Fruit fly (Drosophila melanogaster) whole organism, wandering third instar larva: ENCODE results near the gene CG2991.
A peak's percentile ranks its signal among the peaks of the same experiment; 100 is the strongest.

Experiments used
- Abd-B ChIP-seq: fragments of >200 bp; optimal IDR thresholded peaks from 2 replicates; lab custom pipeline; 2017; ENCODE audit warnings: missing biosample characterization, missing genetic modification characterization
- CG32264 ChIP-seq: fragments of 200-800 bp; sonication (Bioruptor generic); optimal IDR thresholded peaks from 2 replicates; lab custom pipeline; 2016; ENCODE audit warnings: missing biosample characterization, missing genetic modification characterization
- CG9705 ChIP-seq: fragments of 200-800 bp; sonication (Bioruptor generic); optimal IDR thresholded peaks from 2 replicates; lab custom pipeline; 2018; ENCODE audit warnings: missing biosample characterization, mild to moderate bottlenecking, missing genetic modification characterization
- CrebA ChIP-seq: fragments of 200-800 bp; sonication (Bioruptor generic); optimal IDR thresholded peaks from 2 replicates; lab custom pipeline; 2016; ENCODE audit warnings: missing biosample characterization, mild to moderate bottlenecking, missing genetic modification characterization, borderline replicate concordance
- Dfd ChIP-seq: fragments of >200 bp; optimal IDR thresholded peaks from 2 replicates; lab custom pipeline; 2017; ENCODE audit warnings: missing biosample characterization, missing genetic modification characterization
- Dif ChIP-seq: fragments of 200-275, 200-300 bp; sonication (Bioruptor generic); optimal IDR thresholded peaks from 2 replicates; lab custom pipeline; 2018; ENCODE audit warnings: missing biosample characterization, missing genetic modification characterization; ENCODE audit not compliant: partially characterized antibody
- GATAd ChIP-seq: sonication (Bioruptor generic); optimal IDR thresholded peaks from 2 replicates; lab custom pipeline; 2016; ENCODE audit warnings: missing biosample characterization, missing genetic modification characterization
- HLH106 ChIP-seq: fragments of 200-800 bp; optimal IDR thresholded peaks from 3 replicates; lab custom pipeline; 2019; ENCODE audit warnings: missing biosample characterization, mild to moderate bottlenecking, missing genetic modification characterization, moderate library complexity
- Hnf4 ChIP-seq: fragments of 200-800 bp; sonication (Bioruptor generic); optimal IDR thresholded peaks from 2 replicates; lab custom pipeline; 2016; ENCODE audit warnings: missing biosample characterization, mild to moderate bottlenecking, missing genetic modification characterization
- Hr78 ChIP-seq: fragments of >200 bp; optimal IDR thresholded peaks from 2 replicates; lab custom pipeline; 2017; ENCODE audit warnings: missing biosample characterization, missing genetic modification characterization
- Hr83 ChIP-seq: fragments of 200-300 bp; sonication (Bioruptor generic); optimal IDR thresholded peaks from 2 replicates; lab custom pipeline; 2016; ENCODE audit warnings: missing biosample characterization, mild to moderate bottlenecking, missing genetic modification characterization, moderate library complexity; ENCODE audit not compliant: poor library complexity, severe bottlenecking
- Jra ChIP-seq: sonication (Bioruptor generic); optimal IDR thresholded peaks from 2 replicates; lab custom pipeline; 2016; ENCODE audit warnings: missing biosample characterization, missing genetic modification characterization
- Mio ChIP-seq: sonication (Bioruptor generic); optimal IDR thresholded peaks from 2 replicates; lab custom pipeline; 2016; ENCODE audit warnings: missing biosample characterization, missing genetic modification characterization
- Myc ChIP-seq: fragments of >200 bp; optimal IDR thresholded peaks from 2 replicates; lab custom pipeline; 2017
- N ChIP-seq: fragments of >200 bp; optimal IDR thresholded peaks from 2 replicates; lab custom pipeline; 2018; ENCODE audit warnings: missing biosample characterization, missing external identifiers, missing genetic modification characterization
- OdsH ChIP-seq: fragments of 200-800 bp; sonication (Bioruptor generic); optimal IDR thresholded peaks from 2 replicates; lab custom pipeline; 2016; ENCODE audit warnings: missing biosample characterization, mild to moderate bottlenecking, missing genetic modification characterization
- Rel ChIP-seq, 2 experiments: fragments of 200-800 bp; sonication (Bioruptor generic) in 1 of 2; optimal IDR thresholded peaks; 2 replicates in 1 of 2; 3 replicates in 1 of 2; lab custom pipeline; 2016 to 2019; ENCODE audit warnings: mild to moderate bottlenecking in 2 of 2, missing biosample characterization in 2 of 2, missing genetic modification characterization in 2 of 2, moderate library complexity in 1 of 2
- Sp1 ChIP-seq: fragments of 200-800 bp; sonication (Bioruptor generic); optimal IDR thresholded peaks from 3 replicates; lab custom pipeline; 2019; ENCODE audit warnings: missing biosample characterization, mild to moderate bottlenecking, missing genetic modification characterization, moderate library complexity
- Vsx2 ChIP-seq: fragments of 200-300, 225-300 bp; sonication (Bioruptor generic); optimal IDR thresholded peaks from 2 replicates; lab custom pipeline; 2018; ENCODE audit warnings: missing biosample characterization, missing genetic modification characterization; ENCODE audit not compliant: partially characterized antibody
- br ChIP-seq: fragments of 200-800 bp; sonication (Bioruptor generic); optimal IDR thresholded peaks from 2 replicates; lab custom pipeline; 2016; ENCODE audit warnings: missing biosample characterization, missing genetic modification characterization
- brk ChIP-seq: fragments of 200-800 bp; sonication (Bioruptor generic); optimal IDR thresholded peaks from 2 replicates; lab custom pipeline; 2016; ENCODE audit warnings: missing biosample characterization, mild to moderate bottlenecking, missing genetic modification characterization
- dl ChIP-seq, 2 experiments: fragments of 175-275, 200-275 bp in 1 of 2; fragments of 200-275 bp in 1 of 2; sonication (Bioruptor generic); optimal IDR thresholded peaks; lab custom pipeline; 2018; ENCODE audit warnings: mild to moderate bottlenecking in 2 of 2, missing biosample characterization in 2 of 2, missing genetic modification characterization in 2 of 2, moderate library complexity in 2 of 2; ENCODE audit not compliant: partially characterized antibody in 2 of 2, insufficient read depth in 1 of 2
- dmrt93B ChIP-seq: fragments of 200-800 bp; sonication (Bioruptor generic); optimal IDR thresholded peaks from 2 replicates; lab custom pipeline; 2018; ENCODE audit warnings: missing biosample characterization, mild to moderate bottlenecking, missing genetic modification characterization
- dsf ChIP-seq: sonication (Bioruptor generic); optimal IDR thresholded peaks from 2 replicates; lab custom pipeline; 2016; ENCODE audit warnings: missing biosample characterization, missing genetic modification characterization, borderline replicate concordance
- ey ChIP-seq: fragments of 200-800 bp; sonication (Bioruptor generic); optimal IDR thresholded peaks from 2 replicates; lab custom pipeline; 2016; ENCODE audit warnings: missing biosample characterization, missing genetic modification characterization
- foxo ChIP-seq, 2 experiments: fragments of 200-800 bp; sonication (Bioruptor generic); optimal IDR thresholded peaks; 2 replicates in 1 of 2; 3 replicates in 1 of 2; lab custom pipeline; 2016 to 2017; ENCODE audit warnings: missing biosample characterization in 2 of 2, missing genetic modification characterization in 2 of 2
- fru ChIP-seq: fragments of 200-800 bp; sonication (Bioruptor generic); optimal IDR thresholded peaks from 3 replicates; lab custom pipeline; 2016; ENCODE audit warnings: missing biosample characterization, mild to moderate bottlenecking, missing genetic modification characterization
- h ChIP-seq: fragments of 200-800 bp; sonication (Bioruptor generic); optimal IDR thresholded peaks from 3 replicates; lab custom pipeline; 2016; ENCODE audit warnings: missing biosample characterization, mild to moderate bottlenecking, missing genetic modification characterization
- jim ChIP-seq: fragments of 175-275, 200-325 bp; sonication (Bioruptor generic); optimal IDR thresholded peaks from 2 replicates; lab custom pipeline; 2016; ENCODE audit warnings: missing biosample characterization, mild to moderate bottlenecking, missing genetic modification characterization
- lola ChIP-seq: fragments of >200 bp; optimal IDR thresholded peaks from 2 replicates; lab custom pipeline; 2017; ENCODE audit warnings: missing biosample characterization, missing genetic modification characterization
- pan ChIP-seq: fragments of >200 bp; optimal IDR thresholded peaks from 2 replicates; lab custom pipeline; 2017
- psq ChIP-seq: fragments of 200-800 bp; sonication (Bioruptor generic); optimal IDR thresholded peaks from 3 replicates; lab custom pipeline; 2017; ENCODE audit warnings: missing biosample characterization, mild to moderate bottlenecking, missing genetic modification characterization, moderate library complexity
- rgr ChIP-seq: fragments of 200-800 bp; sonication (Bioruptor generic); optimal IDR thresholded peaks from 3 replicates; lab custom pipeline; 2016; ENCODE audit warnings: missing biosample characterization, mild to moderate bottlenecking, missing genetic modification characterization
- sage ChIP-seq: fragments of 200-800 bp; sonication (Bioruptor generic); optimal IDR thresholded peaks from 2 replicates; lab custom pipeline; 2016; ENCODE audit warnings: missing biosample characterization, mild to moderate bottlenecking, missing genetic modification characterization
- sv ChIP-seq: fragments of 200-800 bp; sonication (Bioruptor generic); optimal IDR thresholded peaks from 3 replicates; lab custom pipeline; 2016; ENCODE audit warnings: missing biosample characterization, missing genetic modification characterization
- tai ChIP-seq: sonication (Bioruptor generic); optimal IDR thresholded peaks from 2 replicates; lab custom pipeline; 2016; ENCODE audit warnings: missing biosample characterization, missing genetic modification characterization
- usp ChIP-seq: fragments of >200 bp; optimal IDR thresholded peaks from 2 replicates; lab custom pipeline; 2017; ENCODE audit warnings: missing biosample characterization, missing genetic modification characterization
- woc ChIP-seq: sonication (Bioruptor generic); optimal IDR thresholded peaks from 2 replicates; lab custom pipeline; 2016; ENCODE audit warnings: missing biosample characterization, mild to moderate bottlenecking, missing genetic modification characterization

CG2991 gene

dm6 chr2L:2857862-2858734 is 1.1 kb downstream of the CG2991 start:
- TF ChIP-seq Myc (lab: Kevin White, UChicago) (no peak), br (GFP tag; lab: Kevin White, UChicago) (peak; percentile 33), fru (GFP tag; lab: Kevin White, UChicago) (peak; percentile 3), Hnf4 (GFP tag; lab: Kevin White, UChicago) (peak; percentile 17), pan (lab: Kevin White, UChicago) (no peak), tai (peak; percentile 45), h (GFP tag; lab: Kevin White, UChicago) (peak; percentile 39), Hr78 (no peak), usp (GFP tag; lab: Kevin White, UChicago) (no peak), woc (GFP tag; lab: Kevin White, UChicago) (peak; percentile 47), Rel (GFP tag; optimal IDR thresholded peaks at IDR 0.05; lab: Kevin White, UChicago) (no peak), Rel (tag; optimal IDR thresholded peaks at IDR 0.05; lab: Kevin White, UChicago) (peak; percentile 17), sage (GFP tag; lab: Kevin White, UChicago) (no peak), brk (no peak), dmrt93B (GFP tag; lab: Kevin White, UChicago) (no peak), dsf (no peak), OdsH (peak; percentile 24), foxo (GFP tag; optimal IDR thresholded peaks at IDR 0.05; lab: Kevin White, UChicago) (peak in 1 of 2 experiments; percentile 41), CG9705 (no peak), ey (GFP tag; lab: Kevin White, UChicago) (peak; percentile 41), Sp1 (GFP tag; lab: Kevin White, UChicago) (peak; percentile 2), Abd-B (no peak), jim (GFP tag; lab: Kevin White, UChicago) (no peak), GATAd (GFP tag; lab: Kevin White, UChicago) (no peak), psq (GFP tag; lab: Kevin White, UChicago) (no peak), Hr83 (peak; percentile 32), HLH106 (peak; percentile 18), Mio (GFP tag; lab: Kevin White, UChicago) (no peak), Dif (GFP tag; lab: Kevin White, UChicago) (no peak), rgr (GFP tag; lab: Kevin White, UChicago) (peak; percentile 22), N (GFP tag; lab: Kevin White, UChicago) (no peak), dl (GFP tag; optimal IDR thresholded peaks at IDR 0.05; lab: Kevin White, UChicago; ENCODE audit: insufficient read depth in 1 of 2, partially characterized antibody in 2 of 2) (peak in 1 of 2 experiments; percentile 2), Dfd (GFP tag; lab: Kevin White, UChicago) (peak; percentile 15), Vsx2 (GFP tag; lab: Kevin White, UChicago) (no peak), sv (GFP tag; lab: Kevin White, UChicago) (no peak), CrebA (GFP tag; lab: Kevin White, UChicago) (peak; percentile 51), CG32264 (peak; percentile 23), lola (GFP tag; lab: Kevin White, UChicago) (no peak), Jra (peak; percentile 43)

dm6 chr2L:2861140-2861884 is 4.3 kb downstream of the CG2991 start:
- TF ChIP-seq Dfd (GFP tag; lab: Kevin White, UChicago) (no peak), Hr83 (peak; percentile 32)
- TF ChIP-seq, all 38 proteins: peak for 1
